Worm (Caenorhabditis elegans): ENCODE measurements around the gene txt-5.

The txt-5 gene

DNA sequence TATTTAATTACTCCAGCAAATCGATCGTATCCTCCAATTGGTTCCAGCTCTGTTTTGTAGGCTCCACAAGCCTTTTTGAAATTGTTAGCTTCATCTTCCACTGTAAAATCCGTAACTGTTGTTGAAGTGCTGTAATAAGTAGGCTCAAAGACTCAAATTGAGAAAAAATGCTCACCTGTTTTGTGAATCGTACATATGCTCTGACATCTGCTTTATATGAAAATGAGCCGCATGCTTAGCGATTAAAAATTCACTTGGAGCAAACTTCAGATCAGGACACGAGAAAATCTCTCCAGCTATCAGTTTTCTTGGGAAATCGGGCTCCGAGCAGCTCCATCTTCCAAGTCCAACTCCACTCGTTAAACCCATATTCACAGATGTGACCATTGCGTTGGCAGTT is 28.5 kb downstream of the txt-5 start:
- TF ChIP-seq dve-1 (tag; optimal IDR thresholded peaks at IDR 0.05; ENCODE audit: insufficient read depth) (no peak), dpl-1 (GFP tag; optimal IDR thresholded peaks at IDR 0.05) (no peak), unc-62 (GFP tag; optimal IDR thresholded peaks at IDR 0.05 in 1 of 2) (peak in 1 of 2 experiments; percentile 77), unc-62 (tag; optimal IDR thresholded peaks at IDR 0.05) (no peak)

DNA sequence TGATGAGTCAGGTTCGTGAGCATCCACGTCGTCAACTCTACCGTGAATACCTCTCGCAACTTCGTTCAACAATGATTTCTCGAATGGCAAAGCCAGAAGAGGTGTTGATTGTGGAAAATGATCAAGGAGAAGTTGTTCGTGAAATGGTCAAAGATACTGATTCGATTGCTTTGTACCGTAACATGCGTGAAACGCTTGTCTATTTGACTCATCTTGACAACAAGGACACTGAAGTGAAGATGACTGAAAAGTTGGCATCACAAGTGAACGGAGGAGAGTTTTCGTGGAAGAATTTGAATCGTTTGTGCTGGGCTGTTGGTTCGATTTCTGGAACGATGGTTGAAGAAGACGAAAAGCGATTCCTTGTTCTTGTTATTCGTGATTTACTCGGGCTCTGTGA is 30.3 kb downstream of the txt-5 start:
- TF ChIP-seq mdt-29 (GFP tag; IDR thresholded peaks at IDR 0.05) (no peak), zip-11 (GFP tag; IDR thresholded peaks at IDR 0.05) (no peak), unc-62 (GFP tag; optimal IDR thresholded peaks at IDR 0.05 in 1 of 2) (peak in 1 of 2 experiments; percentile 66), unc-62 (tag; optimal IDR thresholded peaks at IDR 0.05) (no peak), aha-1 (tag) (peak; percentile 84), mdl-1 (tag; optimal IDR thresholded peaks at IDR 0.05) (no peak), lin-13 (GFP tag; optimal IDR thresholded peaks at IDR 0.05) (no peak), spr-3 (GFP tag; optimal IDR thresholded peaks at IDR 0.05) (no peak)

DNA sequence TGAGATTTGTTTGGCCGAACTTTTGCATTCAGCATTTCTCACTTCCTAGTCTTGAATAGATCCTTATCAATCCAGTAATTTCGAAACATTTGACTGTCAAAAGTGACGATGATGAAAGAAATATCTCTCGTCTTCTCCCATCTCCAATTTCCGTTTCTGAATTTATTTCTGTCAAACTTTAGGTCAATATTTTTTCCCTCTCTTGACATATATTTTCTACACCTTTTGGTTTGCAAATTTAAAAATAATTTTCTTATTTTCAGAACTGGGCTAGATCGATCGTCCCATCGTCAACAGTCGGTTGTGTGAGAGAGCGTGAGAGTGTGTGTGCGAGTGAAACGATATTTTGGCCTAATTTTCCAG is 32.2 kb downstream of the txt-5 start, which contains the start of gene xpo-1:
TSS of gene xpo-1 (plus strand) at position 264 of the 363 bp plus-strand sequence.
- TF ChIP-seq ZK337.2 (GFP tag; IDR thresholded peaks at IDR 0.05) = no peak
- TF ChIP-seq mxl-3 (GFP tag; optimal IDR thresholded peaks at IDR 0.05) = no peak
- TF ChIP-seq zip-11 (GFP tag; IDR thresholded peaks at IDR 0.05) = no peak
- TF ChIP-seq zip-2 (tag; optimal IDR thresholded peaks at IDR 0.05) = no peak
- no peak for TF ChIP-seq ZK546.5 (tag; optimal IDR thresholded peaks at IDR 0.05)
- TF ChIP-seq snpc-1.2 (GFP tag; IDR thresholded peaks at IDR 0.05) = no peak
- TF ChIP-seq rbr-2 (tag; optimal IDR thresholded peaks at IDR 0.05) = no peak
- no peak for TF ChIP-seq nhr-77 (tag; optimal IDR thresholded peaks at IDR 0.05)
- TF ChIP-seq tag-97 (GFP tag; IDR thresholded peaks at IDR 0.05) = no peak
- TF ChIP-seq lin-39 (tag; optimal IDR thresholded peaks at IDR 0.05) = no peak
- TF ChIP-seq madf-9 (GFP tag; conservative IDR thresholded peaks at IDR 0.05) = no peak
- no peak for TF ChIP-seq ama-1 (optimal IDR thresholded peaks at IDR 0.05)
- no peak for TF ChIP-seq mes-2 (tag; optimal IDR thresholded peaks at IDR 0.05; ENCODE audit: poor library complexity, severe bottlenecking)
- no peak for TF ChIP-seq D1046.2 (GFP tag; IDR thresholded peaks at IDR 0.05)

DNA sequence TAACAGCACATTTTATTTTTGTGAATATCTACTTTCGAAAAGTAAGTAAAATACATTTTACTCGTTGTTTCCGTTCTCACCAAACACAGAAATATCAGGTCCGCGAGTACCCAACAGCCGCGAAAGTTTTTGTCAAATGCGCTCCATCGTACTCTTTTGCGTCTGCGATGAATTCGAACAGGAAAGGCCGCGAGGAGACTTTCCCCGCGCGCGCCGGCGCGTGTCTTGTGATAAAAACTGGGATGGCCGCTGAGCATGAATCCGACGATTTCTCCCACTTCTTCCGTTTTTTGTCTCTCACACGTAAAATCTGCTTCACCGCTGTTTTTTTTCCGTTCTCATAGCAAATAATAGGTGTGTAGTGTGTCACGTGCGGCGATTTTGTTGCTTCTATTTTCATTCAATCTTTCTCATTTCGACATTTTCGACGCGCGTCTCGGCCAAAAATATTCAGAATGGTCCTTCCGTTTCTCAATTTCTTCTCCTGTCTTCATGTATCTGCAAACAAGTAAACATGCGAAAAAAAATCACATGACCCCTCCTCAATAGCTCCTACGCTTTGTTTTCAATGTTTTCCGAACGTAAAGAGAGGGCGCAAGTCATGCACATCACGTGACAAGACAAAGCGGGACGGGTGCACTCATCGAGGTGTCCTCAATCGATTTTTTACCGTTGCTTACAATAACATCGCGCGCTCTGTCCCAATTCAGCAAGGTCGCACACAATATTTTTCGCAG is 32.7 kb downstream of the txt-5 start, which contains the start of gene uvs-1:
TSS of gene uvs-1 (minus strand) at position 145 of the 737 bp plus-strand sequence.
- TF ChIP-seq nhr-11 (tag; optimal IDR thresholded peaks at IDR 0.05) (peak; percentile 40), lin-15B (tag; optimal IDR thresholded peaks at IDR 0.05) (no peak), pqm-1 (tag; optimal IDR thresholded peaks at IDR 0.05) (no peak), hmg-1.1 (GFP tag; IDR thresholded peaks at IDR 0.05) (peak; percentile 38; the same call in 1 of the 2 replicates), unc-62 (GFP tag; optimal IDR thresholded peaks at IDR 0.05 in 1 of 2) (peak in 1 of 2 experiments; percentile 98), unc-62 (tag; optimal IDR thresholded peaks at IDR 0.05) (no peak), daf-16 (GFP tag; optimal IDR thresholded peaks at IDR 0.05) (peak in 1 of 2 experiments; percentile 69), daf-16 (tag; optimal IDR thresholded peaks at IDR 0.05) (peak; percentile 81), hlh-30 (tag; optimal IDR thresholded peaks at IDR 0.05; ENCODE audit: insufficient read depth) (peak; percentile 93), arid-1 (GFP tag; conservative IDR thresholded peaks at IDR 0.05) (no peak), ceh-28 (tag; optimal IDR thresholded peaks at IDR 0.05) (peak; percentile 9), ceh-20 (GFP tag; IDR thresholded peaks at IDR 0.05) (no peak), nhr-77 (tag; optimal IDR thresholded peaks at IDR 0.05) (peak; percentile 39), duxl-1 (tag; optimal IDR thresholded peaks at IDR 0.05; ENCODE audit: poor library complexity) (peak; percentile 12), dpl-1 (GFP tag; optimal IDR thresholded peaks at IDR 0.05) (peak; percentile 50), nhr-48 (tag; optimal IDR thresholded peaks at IDR 0.05) (peak; percentile 24), saeg-2 (GFP tag; IDR thresholded peaks at IDR 0.05) (no peak), hif-1 (tag; optimal IDR thresholded peaks at IDR 0.05) (peak in 1 of 2 experiments; percentile 49), mes-2 (tag; optimal IDR thresholded peaks at IDR 0.05; ENCODE audit: poor library complexity, severe bottlenecking) (peak; percentile 14), egl-43 (GFP tag; IDR thresholded peaks at IDR 0.05) (no peak), nhr-28 (tag; optimal IDR thresholded peaks at IDR 0.05) (peak; percentile 61), mep-1 (tag; optimal IDR thresholded peaks at IDR 0.05) (peak; percentile 8), mdl-1 (tag; optimal IDR thresholded peaks at IDR 0.05) (peak; percentile 46 to 80), hlh-11 (tag; optimal IDR thresholded peaks at IDR 0.05) (peak; percentile 51), nhr-111 (GFP tag; optimal IDR thresholded peaks at IDR 0.05) (no peak), mxl-3 (GFP tag; optimal IDR thresholded peaks at IDR 0.05) (peak; percentile 66), pha-4 (GFP tag; IDR thresholded peaks at IDR 0.05) (no peak), pha-4 (tag; optimal IDR thresholded peaks at IDR 0.05) (peak; percentile 76)
